Worm (Caenorhabditis elegans) whole organism, L4 larva: ENCODE results near the gene pbs-1.

Experiments
- F26F4.8 ChIP-seq: fragments of 200-800 bp; sonication (Bioruptor generic); conservative IDR thresholded peaks from 2 replicates; pipeline ENCODE4 v1.3.6; 2022; ENCODE audit warnings: missing genetic modification characterization, missing compliant biosample characterization
- F37D6.2 ChIP-seq: sonication (generic microtip); optimal IDR thresholded peaks from 2 replicates; lab custom pipeline; 2016; ENCODE audit warnings: mild to moderate bottlenecking, missing genetic modification characterization, missing compliant biosample characterization
- F49E8.2 ChIP-seq: sonication (generic microtip); optimal IDR thresholded peaks from 2 replicates; lab custom pipeline; 2016; ENCODE audit warnings: missing compliant biosample characterization, mild to moderate bottlenecking, missing genetic modification characterization, borderline replicate concordance
- R02D3.7 ChIP-seq: fragments of 150-350 bp; sonication (generic microtip); optimal IDR thresholded peaks from 3 replicates; lab custom pipeline; 2014; ENCODE audit warnings: missing biosample characterization, missing genetic modification characterization
- Y105C5A.15 ChIP-seq: fragments of 200-800 bp; sonication (Bioruptor generic); IDR thresholded peaks from 2 replicates; pipeline ENCODE4 v1.3.6; 2022; ENCODE audit warnings: missing genetic modification characterization, missing compliant biosample characterization
- Y48G9A.11 ChIP-seq: fragments of 200-800 bp; sonication (Bioruptor generic); IDR thresholded peaks from 2 replicates; pipeline ENCODE4 v1.3.6; 2022; ENCODE audit warnings: missing genetic modification reagents, missing genetic modification characterization, missing compliant biosample characterization
- Y5F2A.4 ChIP-seq: fragments of 200-800 bp; sonication (Bioruptor generic); optimal IDR thresholded peaks from 2 replicates; lab custom pipeline; 2018; ENCODE audit warnings: mild to moderate bottlenecking, missing genetic modification characterization, missing compliant biosample characterization
- ama-1 ChIP-seq: fragments of 150-350 bp; optimal IDR thresholded peaks from 2 replicates; lab custom pipeline; 2014; ENCODE audit warnings: inconsistent platforms, mixed read lengths
- arid-1 ChIP-seq: fragments of 200-800 bp; sonication (Bioruptor generic); conservative IDR thresholded peaks from 2 replicates; pipeline ENCODE4 v1.3.6; 2022; ENCODE audit warnings: missing genetic modification reagents, missing genetic modification characterization, missing compliant biosample characterization
- attf-4 ChIP-seq: sonication (generic microtip); optimal IDR thresholded peaks from 3 replicates; lab custom pipeline; 2017; ENCODE audit warnings: missing biosample characterization, missing genetic modification characterization
- ceh-32 ChIP-seq: sonication (generic microtip); optimal IDR thresholded peaks from 2 replicates; lab custom pipeline; 2016; ENCODE audit warnings: mild to moderate bottlenecking, missing genetic modification characterization, missing compliant biosample characterization; ENCODE audit not compliant: poor library complexity
- ceh-44 ChIP-seq: fragments of 200-800 bp; sonication (Bioruptor generic); IDR thresholded peaks from 2 replicates; pipeline ENCODE4 v1.3.6; 2022; ENCODE audit warnings: missing genetic modification reagents, missing genetic modification characterization, missing compliant biosample characterization
- ces-1 ChIP-seq: fragments of 150-350 bp; sonication (generic microtip); optimal IDR thresholded peaks from 4 replicates; lab custom pipeline; 2014; ENCODE audit warnings: missing biosample characterization, missing genetic modification reagents, missing genetic modification characterization
- daf-16 ChIP-seq, 3 experiments: sonication (generic microtip); optimal IDR thresholded peaks; 2 replicates each; lab custom pipeline; 2016 to 2017; ENCODE audit warnings: missing genetic modification characterization in 3 of 3, missing genetic modification reagents in 3 of 3, mild to moderate bottlenecking in 2 of 3, missing compliant biosample characterization in 2 of 3, missing biosample characterization in 1 of 3, moderate library complexity in 1 of 3
- dmd-6 ChIP-seq: fragments of 200-800 bp; sonication (Bioruptor generic); IDR thresholded peaks from 2 replicates; pipeline ENCODE4 v1.3.6; 2022; ENCODE audit warnings: missing genetic modification reagents, missing genetic modification characterization, missing compliant biosample characterization
- dve-1 ChIP-seq: sonication (generic microtip); optimal IDR thresholded peaks from 2 replicates; lab custom pipeline; 2017; ENCODE audit warnings: antibody characterized with exemption, mild to moderate bottlenecking, missing genetic modification characterization, missing compliant biosample characterization; ENCODE audit not compliant: insufficient read depth
- egl-43 ChIP-seq: fragments of 200-800 bp; sonication (Bioruptor generic); IDR thresholded peaks from 2 replicates; pipeline ENCODE4 v1.3.6; 2022; ENCODE audit warnings: missing genetic modification reagents, missing genetic modification characterization, missing compliant biosample characterization
- fos-1 ChIP-seq: fragments of 150-350 bp; optimal IDR thresholded peaks from 2 replicates; lab custom pipeline; 2014; ENCODE audit warnings: missing biosample characterization, missing genetic modification characterization
- hif-1 ChIP-seq, 2 experiments: sonication (generic microtip); optimal IDR thresholded peaks; 2 replicates each; lab custom pipeline; 2016 to 2017; ENCODE audit warnings: missing compliant biosample characterization in 2 of 2, missing genetic modification characterization in 2 of 2, missing genetic modification reagents in 2 of 2, missing genotype in 2 of 2, mild to moderate bottlenecking in 1 of 2
- hlh-11 ChIP-seq: fragments of 200-800 bp; sonication (Bioruptor generic); optimal IDR thresholded peaks from 2 replicates; lab custom pipeline; 2018; ENCODE audit warnings: mild to moderate bottlenecking, missing genetic modification characterization, missing compliant biosample characterization
- hlh-30 ChIP-seq: sonication (generic microtip); optimal IDR thresholded peaks from 2 replicates; lab custom pipeline; 2017; ENCODE audit warnings: antibody characterized with exemption, mild to moderate bottlenecking, missing genetic modification characterization, missing compliant biosample characterization; ENCODE audit not compliant: insufficient read depth
- jun-1 ChIP-seq: fragments of 150-350 bp; optimal IDR thresholded peaks from 2 replicates; lab custom pipeline; 2014; ENCODE audit warnings: missing biosample characterization, missing genetic modification reagents, missing genetic modification characterization
- lin-13 ChIP-seq: fragments of 150-350 bp; optimal IDR thresholded peaks from 2 replicates; lab custom pipeline; 2014; ENCODE audit warnings: missing biosample characterization, missing genetic modification reagents, missing genetic modification characterization
- lin-15B ChIP-seq: fragments of 150-350 bp; sonication (generic microtip); optimal IDR thresholded peaks from 3 replicates; lab custom pipeline; 2014; ENCODE audit warnings: missing biosample characterization, missing genetic modification characterization
- lin-29 ChIP-seq: fragments of 200-800 bp; sonication (Bioruptor generic); IDR thresholded peaks from 2 replicates; pipeline ENCODE4 v1.3.6; 2022; ENCODE audit warnings: missing genetic modification reagents, missing genetic modification characterization, missing compliant biosample characterization
- lin-39 ChIP-seq: fragments of 150-350 bp; optimal IDR thresholded peaks from 2 replicates; lab custom pipeline; 2014; ENCODE audit warnings: missing biosample characterization, missing genetic modification reagents, missing genetic modification characterization
- lir-3 ChIP-seq: sonication (generic microtip); optimal IDR thresholded peaks from 2 replicates; lab custom pipeline; 2016; ENCODE audit warnings: mild to moderate bottlenecking, missing genetic modification characterization, missing compliant biosample characterization
- madf-9 ChIP-seq: fragments of 200-800 bp; sonication (Bioruptor generic); conservative IDR thresholded peaks from 2 replicates; pipeline ENCODE4 v1.3.6; 2022; ENCODE audit warnings: missing genetic modification reagents, missing genetic modification characterization, missing compliant biosample characterization
- mep-1 ChIP-seq: fragments of 150-350 bp; sonication (generic microtip); optimal IDR thresholded peaks from 3 replicates; lab custom pipeline; 2014; ENCODE audit warnings: missing biosample characterization, missing genetic modification characterization
- mes-2 ChIP-seq: sonication (generic microtip); optimal IDR thresholded peaks from 2 replicates; lab custom pipeline; 2016; ENCODE audit warnings: missing genotype, mild to moderate bottlenecking, missing genetic modification characterization, missing compliant biosample characterization; ENCODE audit not compliant: poor library complexity, severe bottlenecking
- nhr-10 ChIP-seq: fragments of 150-350 bp; optimal IDR thresholded peaks from 2 replicates; lab custom pipeline; 2014; ENCODE audit warnings: missing biosample characterization, missing genetic modification characterization
- nhr-25 ChIP-seq: sonication (generic microtip); optimal IDR thresholded peaks from 2 replicates; lab custom pipeline; 2017; ENCODE audit warnings: missing genetic modification characterization, mild to moderate bottlenecking, missing compliant biosample characterization, antibody characterized with exemption, moderate library complexity, borderline replicate concordance; ENCODE audit not compliant: insufficient read depth
- nhr-28 ChIP-seq: fragments of 150-350 bp; optimal IDR thresholded peaks from 2 replicates; lab custom pipeline; 2014; ENCODE audit warnings: missing biosample characterization, missing genetic modification characterization
- nhr-41 ChIP-seq: fragments of 200-800 bp; sonication (Bioruptor generic); IDR thresholded peaks from 2 replicates; pipeline ENCODE4 v1.3.6; 2022; ENCODE audit warnings: missing genetic modification reagents, missing genetic modification characterization, missing compliant biosample characterization
- nhr-42 ChIP-seq: fragments of 200-800 bp; sonication (Bioruptor generic); IDR thresholded peaks from 2 replicates; pipeline ENCODE4 v1.3.6; 2022; ENCODE audit warnings: missing genetic modification characterization, missing compliant biosample characterization
- nhr-6 ChIP-seq: fragments of 150-350 bp; optimal IDR thresholded peaks from 2 replicates; lab custom pipeline; 2014; ENCODE audit warnings: missing biosample characterization, missing genetic modification characterization
- pha-4 ChIP-seq, 2 experiments: fragments of 150-350 bp in 1 of 2; fragments of 200-800 bp in 1 of 2; sonication (Bioruptor generic) in 1 of 2; IDR thresholded peaks in 1 of 2; optimal IDR thresholded peaks in 1 of 2; 2 replicates each; pipeline versions ENCODE4 v1.3.6 to Lab custom; 2014 to 2022; ENCODE audit warnings: missing genetic modification characterization in 2 of 2, missing genetic modification reagents in 2 of 2, missing biosample characterization in 1 of 2, missing compliant biosample characterization in 1 of 2
- rbr-2 ChIP-seq: sonication (generic microtip); optimal IDR thresholded peaks from 2 replicates; lab custom pipeline; 2016; ENCODE audit warnings: missing genotype, missing genetic modification characterization, missing compliant biosample characterization
- sdz-12 ChIP-seq: fragments of 200-800 bp; sonication (Bioruptor generic); optimal IDR thresholded peaks from 2 replicates; lab custom pipeline; 2018; ENCODE audit warnings: mild to moderate bottlenecking, missing genetic modification characterization, missing compliant biosample characterization
- spr-3 ChIP-seq: fragments of 200-800 bp; sonication (Bioruptor generic); optimal IDR thresholded peaks from 2 replicates; lab custom pipeline; 2018; ENCODE audit warnings: mild to moderate bottlenecking, missing genetic modification characterization, missing compliant biosample characterization
- tag-97 ChIP-seq: fragments of 200-800 bp; sonication (Bioruptor generic); IDR thresholded peaks from 2 replicates; pipeline ENCODE4 v1.3.6; 2022; ENCODE audit warnings: missing genetic modification characterization, missing compliant biosample characterization
- unc-130 ChIP-seq: sonication (generic microtip); optimal IDR thresholded peaks from 2 replicates; lab custom pipeline; 2016; ENCODE audit warnings: missing genetic modification reagents, missing genetic modification characterization, missing compliant biosample characterization
- vab-7 ChIP-seq: fragments of 200-800 bp; sonication (Bioruptor generic); IDR thresholded peaks from 2 replicates; pipeline ENCODE4 v1.3.6; 2022; ENCODE audit warnings: missing genetic modification reagents, missing genetic modification characterization, missing compliant biosample characterization
- zag-1 ChIP-seq: fragments of 150-350 bp; optimal IDR thresholded peaks from 2 replicates; lab custom pipeline; 2014; ENCODE audit warnings: missing biosample characterization, missing genetic modification characterization
- zfp-2 ChIP-seq: sonication (generic microtip); optimal IDR thresholded peaks from 2 replicates; lab custom pipeline; 2016; ENCODE audit warnings: mild to moderate bottlenecking, missing genetic modification characterization, missing compliant biosample characterization
- zfp-3 ChIP-seq: fragments of 200-800 bp; sonication (Bioruptor generic); conservative IDR thresholded peaks from 2 replicates; pipeline ENCODE4 v1.3.6; 2022; ENCODE audit warnings: missing genetic modification reagents, missing genetic modification characterization, missing compliant biosample characterization
- zip-2 ChIP-seq: fragments of 150-350 bp; optimal IDR thresholded peaks from 2 replicates; lab custom pipeline; 2014; ENCODE audit warnings: missing biosample characterization, missing genetic modification characterization
- ztf-11 ChIP-seq: fragments of 150-350 bp; optimal IDR thresholded peaks from 2 replicates; lab custom pipeline; 2014; ENCODE audit warnings: missing biosample characterization, missing genetic modification characterization
- ztf-7 ChIP-seq: fragments of 150-350 bp; optimal IDR thresholded peaks from 2 replicates; lab custom pipeline; 2014; ENCODE audit warnings: missing biosample characterization, missing genetic modification characterization

Gene pbs-1

DNA sequence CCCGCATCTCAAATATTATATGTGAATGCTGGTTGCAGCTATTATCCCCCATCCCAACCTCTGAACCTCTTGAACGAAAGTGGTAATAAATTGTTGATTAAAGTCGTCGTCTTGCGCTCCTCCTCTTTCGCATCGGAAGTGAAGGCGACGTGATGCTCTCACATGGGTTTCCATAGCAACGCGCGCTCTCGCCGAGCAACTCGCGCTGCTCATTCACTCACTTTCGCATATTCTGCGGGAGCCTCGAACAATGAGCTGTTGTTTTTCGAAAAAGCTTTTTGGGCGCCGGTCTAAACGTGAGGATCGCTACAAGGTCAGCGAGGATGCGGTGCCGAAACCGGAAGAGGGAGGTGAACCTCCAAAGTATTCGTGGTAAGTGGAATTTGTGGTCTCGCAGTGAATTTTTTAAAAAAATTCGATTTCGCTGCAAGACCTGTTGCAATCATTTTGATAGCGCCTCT lies 1.5 kb upstream of the pbs-1 start, which contains the start of gene rpi-2 (continued):
- TF ChIP-seq ces-1 (GFP tag; lab: Kevin White, UChicago) (no peak), R02D3.7 (tag; lab: Kevin White, UChicago) (no peak), lin-13 (GFP tag; lab: Kevin White, UChicago) (no peak), ztf-7 (tag; lab: Kevin White, UChicago) (no peak), pha-4 (GFP tag; IDR thresholded peaks at IDR 0.05; lab: Robert Waterston, UW) (peak; percentile 89), pha-4 (tag; optimal IDR thresholded peaks at IDR 0.05; lab: Kevin White, UChicago) (no peak), ceh-32 (tag; lab: Kevin White, UChicago) (no peak), arid-1 (peak; percentile 94), ceh-44 (GFP tag; lab: Robert Waterston, UW) (0 out of 2 replicates have a peak, but pooled peaks have one; percentile 30), Y5F2A.4 (peak; percentile 53), hif-1 (tag; optimal IDR thresholded peaks at IDR 0.05; lab: Kevin White, UChicago) (peak in 1 of 2 experiments; percentile 21), Y48G9A.11 (peak; percentile 82), nhr-6 (no peak), daf-16 (GFP tag; optimal IDR thresholded peaks at IDR 0.05; lab: Kevin White, UChicago) (peak in 1 of 2 experiments; percentile 31), daf-16 (tag; optimal IDR thresholded peaks at IDR 0.05; lab: Kevin White, UChicago) (no peak), fos-1 (no peak), Y105C5A.15 (GFP tag; lab: Robert Waterston, UW) (peak; percentile 84), unc-130 (GFP tag; lab: Kevin White, UChicago) (peak; percentile 53), nhr-10 (tag; lab: Kevin White, UChicago) (no peak), lin-29 (GFP tag; lab: Robert Waterston, UW) (0 out of 2 replicates have a peak, but pooled peaks have one; percentile 19), ama-1 (peak; percentile 87), jun-1 (no peak), rbr-2 (tag; lab: Kevin White, UChicago) (peak; percentile 47), nhr-42 (no peak), ztf-11 (no peak), zag-1 (tag; lab: Kevin White, UChicago) (no peak), F49E8.2 (tag; lab: Kevin White, UChicago) (peak; percentile 95), nhr-25 (no peak), dmd-6 (GFP tag; lab: Robert Waterston, UW) (peak; percentile 38), sdz-12 (GFP tag; lab: Kevin White, UChicago) (peak; percentile 40), zfp-2 (no peak), mep-1 (tag; lab: Kevin White, UChicago) (peak; percentile 13), hlh-11 (tag; lab: Kevin White, UChicago) (no peak), nhr-41 (GFP tag; lab: Robert Waterston, UW) (0 out of 2 replicates have a peak, but pooled peaks have one; percentile 16), attf-4 (no peak), dve-1 (tag; lab: Kevin White, UChicago) (no peak), zip-2 (tag; lab: Kevin White, UChicago) (no peak), lin-15B (no peak), lir-3 (no peak), mes-2 (peak; percentile 42), tag-97 (GFP tag; lab: Robert Waterston, UW) (no peak), zfp-3 (GFP tag; lab: Robert Waterston, UW) (no peak), F37D6.2 (no peak), vab-7 (GFP tag; lab: Robert Waterston, UW) (0 out of 2 replicates have a peak, but pooled peaks have one; percentile 23), egl-43 (GFP tag; lab: Robert Waterston, UW) (peak; percentile 80), lin-39 (no peak), spr-3 (GFP tag; lab: Kevin White, UChicago) (peak; percentile 41), madf-9 (GFP tag; lab: Robert Waterston, UW) (no peak; the same call in 1 of the 2 replicates), nhr-28 (tag; lab: Kevin White, UChicago) (no peak), hlh-30 (tag; lab: Kevin White, UChicago) (no peak), F26F4.8 (GFP tag; lab: Robert Waterston, UW) (0 out of 2 replicates have a peak, but pooled peaks have one; percentile 26)
